Worm (Caenorhabditis elegans): ENCODE measurements around the gene C17H12.2.
A peak's percentile ranks its signal among the peaks of the same experiment; 100 is the strongest.

C17H12.2 gene

DNA sequence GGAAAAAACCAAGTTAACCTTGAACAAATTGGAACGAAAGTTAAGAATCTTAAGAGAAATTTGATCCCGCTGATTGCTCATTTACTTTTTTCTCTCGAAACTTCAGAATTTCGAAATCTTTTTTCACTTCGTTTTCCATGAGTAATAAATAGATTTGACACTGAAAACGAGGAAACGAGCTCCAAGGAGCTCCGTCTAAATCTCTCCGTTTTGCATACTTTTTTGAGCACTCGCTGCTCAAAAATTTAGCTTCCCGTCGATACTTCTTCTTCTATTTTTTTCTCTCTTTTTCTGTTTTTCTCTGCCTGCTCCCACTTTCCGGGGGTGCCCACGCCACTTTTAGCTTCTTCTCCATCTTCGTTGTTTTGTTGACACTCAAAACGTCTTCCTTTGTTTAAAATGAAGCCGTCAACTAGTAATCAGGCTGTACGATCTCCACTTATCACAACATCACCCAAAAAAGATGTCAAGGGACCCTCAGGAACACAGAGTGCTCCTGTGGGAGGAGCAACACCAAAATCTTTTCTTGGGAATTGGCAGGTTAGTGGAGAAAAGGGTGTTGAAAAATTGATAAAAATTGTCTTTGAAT lies 16.3 kb upstream of the C17H12.2 start, which contains the start of gene C17H12.10:
TSS of gene C17H12.10 (plus strand) at position 325 of the 589 bp plus-strand sequence.
- no peak for TF ChIP-seq nhr-232 (tag; optimal IDR thresholded peaks at IDR 0.05)
- no peak for TF ChIP-seq lim-6 (tag; optimal IDR thresholded peaks at IDR 0.05)
- TF ChIP-seq unc-42 (tag; optimal IDR thresholded peaks at IDR 0.05): peak; percentile 86
- TF ChIP-seq ahr-1 (tag; optimal IDR thresholded peaks at IDR 0.05): no peak
- peak; percentile 13 for TF ChIP-seq ceh-31 (tag; optimal IDR thresholded peaks at IDR 0.05)
- TF ChIP-seq ceh-18 (tag; optimal IDR thresholded peaks at IDR 0.05): peak; percentile 15
- no peak for TF ChIP-seq ceh-19 (GFP tag; optimal IDR thresholded peaks at IDR 0.05)
- TF ChIP-seq sox-2 (GFP tag; IDR thresholded peaks at IDR 0.05): no peak
- TF ChIP-seq ceh-45 (GFP tag; IDR thresholded peaks at IDR 0.05): no peak

DNA sequence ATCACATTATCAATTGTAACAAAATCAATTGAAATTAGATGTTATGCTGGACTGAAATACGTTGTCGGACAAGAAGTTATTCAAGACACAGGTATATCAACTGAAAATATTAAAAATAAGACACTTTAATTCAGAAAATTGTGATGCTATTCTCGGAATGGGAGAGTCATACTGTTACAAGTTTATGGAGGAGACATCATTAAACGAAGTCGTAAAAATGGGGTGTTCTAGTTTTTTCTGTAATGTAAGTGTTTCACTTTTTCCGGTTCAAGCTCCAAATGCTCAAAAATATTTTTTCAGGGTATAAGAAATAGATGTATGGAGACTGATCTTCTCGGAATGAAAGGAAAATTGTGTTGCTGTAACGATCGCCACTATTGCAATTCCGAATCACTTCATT lies 14.5 kb upstream of the C17H12.2 start, which contains the start of gene C17H12.37:
TSS of gene C17H12.37 (plus strand) at position 301 of the 400 bp plus-strand sequence.
- TF ChIP-seq che-1 (tag; optimal IDR thresholded peaks at IDR 0.05) (no peak), pax-1 (tag; optimal IDR thresholded peaks at IDR 0.05) (no peak), ceh-24 (tag; optimal IDR thresholded peaks at IDR 0.05) (no peak), nfya-1 (tag; optimal IDR thresholded peaks at IDR 0.05) (no peak), Y22D7AL.16 (tag; optimal IDR thresholded peaks at IDR 0.05) (no peak), zip-5 (tag; optimal IDR thresholded peaks at IDR 0.05) (no peak), ceh-6 (GFP tag; optimal IDR thresholded peaks at IDR 0.05) (no peak), K02D7.2 (tag; optimal IDR thresholded peaks at IDR 0.05) (no peak), unc-86 (tag; optimal IDR thresholded peaks at IDR 0.05) (no peak), ets-4 (tag; optimal IDR thresholded peaks at IDR 0.05) (no peak), eyg-1 (tag; optimal IDR thresholded peaks at IDR 0.05) (no peak), fax-1 (tag; optimal IDR thresholded peaks at IDR 0.05) (no peak)

DNA sequence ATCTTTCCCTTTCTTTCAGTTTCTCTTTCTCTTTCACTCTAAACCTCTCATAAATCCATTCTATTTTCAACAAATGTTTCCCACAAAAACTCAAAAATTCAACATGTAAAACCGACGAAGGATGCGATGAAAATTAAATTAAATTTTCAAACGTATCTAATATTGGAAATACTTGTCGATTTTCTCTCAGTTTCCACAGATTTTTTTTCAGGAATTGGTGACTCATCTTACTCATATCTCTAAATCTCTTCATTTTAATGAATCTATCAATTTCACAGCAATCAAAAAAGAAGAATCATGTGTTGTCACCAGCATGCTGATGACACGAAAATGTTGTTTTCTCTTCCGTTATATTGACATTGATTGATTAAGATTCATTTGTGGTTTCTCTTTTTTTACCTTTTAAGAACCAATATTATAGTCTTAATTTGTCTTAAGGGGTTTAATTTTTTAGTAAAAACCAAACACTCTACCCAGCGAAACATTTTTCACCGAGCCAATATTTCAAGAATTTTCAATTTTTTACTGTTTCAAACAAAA lies 13.6 kb upstream of the C17H12.2 start:
- TF ChIP-seq zip-5 (tag; optimal IDR thresholded peaks at IDR 0.05) (no peak), rnt-1 (tag; optimal IDR thresholded peaks at IDR 0.05) (peak; percentile 0)

- TF ChIP-seq mec-3 (tag; optimal IDR thresholded peaks at IDR 0.05; ENCODE audit: borderline replicate concordance): no peak
Measured at ce11 chrIV:6803294-6803693, 13.0 kb upstream of the C17H12.2 start.

ce11 chrIV:6802132-6802531 lies 11.8 kb upstream of the C17H12.2 start, which contains the start of the genes cest-4 and C17H12.11:
TSS of gene cest-4 (minus strand) at chrIV:6802337.
TSS of gene C17H12.11 (plus strand) at chrIV:6802387.
- TF ChIP-seq ttx-3 (tag; optimal IDR thresholded peaks at IDR 0.05): no peak
- no peak for TF ChIP-seq unc-3 (GFP tag; conservative IDR thresholded peaks at IDR 0.05)
- no peak for TF ChIP-seq unc-3 (tag; optimal IDR thresholded peaks at IDR 0.05)
- no peak for TF ChIP-seq ref-2 (tag; optimal IDR thresholded peaks at IDR 0.05)
- no peak for TF ChIP-seq pha-2 (tag; optimal IDR thresholded peaks at IDR 0.05)
- TF ChIP-seq syd-9 (tag; optimal IDR thresholded peaks at IDR 0.05): no peak
- no peak for TF ChIP-seq fax-1 (tag; optimal IDR thresholded peaks at IDR 0.05)
- no peak for TF ChIP-seq ceh-14 (tag; optimal IDR thresholded peaks at IDR 0.05)
- no peak for TF ChIP-seq Y22D7AL.16 (tag; optimal IDR thresholded peaks at IDR 0.05)
- TF ChIP-seq C08G9.2 (tag; optimal IDR thresholded peaks at IDR 0.05): no peak
- no peak for TF ChIP-seq tbx-7 (tag; optimal IDR thresholded peaks at IDR 0.05)
- no peak for TF ChIP-seq dmd-4 (tag; optimal IDR thresholded peaks at IDR 0.05; ENCODE audit: borderline replicate concordance)
- TF ChIP-seq ceh-9 (tag; optimal IDR thresholded peaks at IDR 0.05): no peak
- TF ChIP-seq ceh-34 (tag; optimal IDR thresholded peaks at IDR 0.05): no peak
- no peak for TF ChIP-seq ceh-22 (tag; optimal IDR thresholded peaks at IDR 0.05)
- TF ChIP-seq npax-4 (tag; optimal IDR thresholded peaks at IDR 0.05): no peak
- TF ChIP-seq elt-2 (tag; optimal IDR thresholded peaks at IDR 0.05): no peak
- no peak for TF ChIP-seq che-1 (tag; optimal IDR thresholded peaks at IDR 0.05)
- no peak for TF ChIP-seq dve-1 (tag; optimal IDR thresholded peaks at IDR 0.05)
- no peak for TF ChIP-seq fkh-6 (tag; optimal IDR thresholded peaks at IDR 0.05)
- no peak for TF ChIP-seq madf-2 (tag; optimal IDR thresholded peaks at IDR 0.05)
